Fruit fly (Drosophila melanogaster) whole organism, embryonic: ENCODE data around the gene Vm26Ab.

Experiments used
- CG12299 ChIP-seq: fragments of 200-800 bp; sonication (Bioruptor generic); optimal IDR thresholded peaks from 2 replicates; lab custom pipeline; 2018; ENCODE audit warnings: missing biosample characterization, mild to moderate bottlenecking, missing genetic modification characterization
- CG17359 ChIP-seq: fragments of 200-800 bp; sonication (Bioruptor generic); optimal IDR thresholded peaks from 3 replicates; lab custom pipeline; 2018; ENCODE audit warnings: missing biosample characterization, mild to moderate bottlenecking, missing genetic modification characterization, moderate library complexity
- CG2875 ChIP-seq: fragments of 200-800 bp; sonication (Bioruptor generic); optimal IDR thresholded peaks from 2 replicates; lab custom pipeline; 2017; ENCODE audit warnings: missing biosample characterization, mild to moderate bottlenecking, missing genetic modification characterization, missing genetic modification reagents
- CG7271 ChIP-seq: fragments of 200-800 bp; sonication (Bioruptor generic); optimal IDR thresholded peaks from 2 replicates; lab custom pipeline; 2018; ENCODE audit warnings: missing biosample characterization, mild to moderate bottlenecking, missing genetic modification characterization, moderate library complexity
- Dfd ChIP-seq, 2 experiments: fragments of >200 bp; optimal IDR thresholded peaks; 2 replicates each; lab custom pipeline; 2017; ENCODE audit warnings: missing biosample characterization in 2 of 2, missing genetic modification characterization in 2 of 2
- Kr ChIP-seq: fragments of 200-800 bp; sonication (Bioruptor generic); optimal IDR thresholded peaks from 2 replicates; lab custom pipeline; 2017; ENCODE audit warnings: missing biosample characterization, mild to moderate bottlenecking, missing genetic modification characterization
- Xrp1 ChIP-seq: fragments of 200-800 bp; sonication (Bioruptor generic); IDR thresholded peaks from 2 replicates; pipeline ENCODE4 v1.3.6; 2022; ENCODE audit warnings: missing biosample characterization, missing genetic modification characterization
- ewg ChIP-seq: fragments of 200-800 bp; sonication (Bioruptor generic); optimal IDR thresholded peaks from 3 replicates; lab custom pipeline; 2017; ENCODE audit warnings: mild to moderate bottlenecking, missing biosample characterization, missing genetic modification reagents, missing genetic modification characterization
- gsb ChIP-seq: fragments of 200-800 bp; sonication (Bioruptor generic); IDR thresholded peaks from 2 replicates; pipeline ENCODE4 v1.3.6; 2022; ENCODE audit warnings: missing biosample characterization, missing genetic modification characterization
- ssp ChIP-seq: fragments of 200-800 bp; sonication (Bioruptor generic); IDR thresholded peaks from 2 replicates; pipeline ENCODE4 v1.3.6; 2022; ENCODE audit warnings: missing biosample characterization, missing genetic modification characterization

DNA sequence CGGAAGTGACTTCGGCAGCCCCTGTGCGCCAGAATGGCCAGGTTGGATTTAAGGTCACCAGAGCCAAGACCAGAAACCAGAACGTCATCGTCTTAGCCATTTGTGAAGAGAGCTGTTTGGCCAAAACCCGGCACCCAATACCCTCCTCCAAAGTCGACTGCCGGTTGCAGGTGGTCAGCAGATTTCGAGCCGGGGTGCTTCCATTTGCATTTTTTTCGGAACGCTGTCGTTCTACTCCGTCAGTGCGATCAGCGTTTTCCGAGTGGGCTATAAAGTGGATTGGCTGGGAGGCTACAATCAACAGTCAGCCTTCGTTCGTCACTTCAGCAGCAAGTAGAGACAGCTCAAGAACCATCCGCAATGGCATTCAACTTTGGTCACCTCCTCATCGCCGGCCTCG, at the start of gene Vm26Ab, which contains the start of gene CG13998:
- TF ChIP-seq CG17359 (no peak), Dfd (GFP tag; optimal IDR thresholded peaks at IDR 0.05; lab: Kevin White, UChicago) (no peak), CG12299 (tag; lab: Kevin White, UChicago) (no peak), Xrp1 (no peak), ssp (GFP tag; lab: Robert Waterston, UW) (no peak), ewg (no peak), Kr (no peak), CG7271 (tag; lab: Kevin White, UChicago) (no peak), CG2875 (no peak), gsb (GFP tag; lab: Robert Waterston, UW) (no peak)
